Worm (Caenorhabditis elegans) whole organism, dauer: ENCODE data around the gene F57G8.7.

Experiments
- unc-62 ChIP-seq: sonication (generic microtip); optimal IDR thresholded peaks from 2 replicates; lab custom pipeline; 2017; ENCODE audit warnings: missing biosample characterization, missing genetic modification reagents, missing genetic modification characterization

Gene F57G8.7

ce11 chrV:16377188-16377587 is 48.2 kb downstream of the F57G8.7 start:
- no peak for TF ChIP-seq unc-62 (GFP tag; lab: Kevin White, UChicago)

DNA sequence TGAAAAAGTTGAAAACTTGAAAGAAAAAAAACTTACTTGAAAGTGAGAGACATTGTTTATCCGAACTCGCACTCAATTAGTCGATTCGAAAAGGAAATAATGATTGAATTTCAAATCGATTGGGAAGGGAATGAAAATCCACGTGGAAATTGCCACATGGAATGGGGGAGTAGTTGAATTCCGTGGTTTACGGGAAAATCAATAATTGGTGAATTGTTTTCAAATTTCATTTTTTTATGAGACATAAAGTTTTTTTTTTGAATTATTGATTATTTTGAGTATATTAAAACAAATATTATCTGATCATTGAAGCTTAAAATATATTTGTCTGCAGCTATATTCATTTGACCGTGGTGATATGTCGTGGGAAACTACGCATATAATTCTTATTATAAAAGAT is 48.9 kb downstream of the F57G8.7 start, which contains the start of gene F13A7.1:
Gene F13A7.1 (minus strand): TSS at position 101 of the 400 bp plus-strand sequence.
- no peak for TF ChIP-seq unc-62 (GFP tag; lab: Kevin White, UChicago)
